Fruit fly (Drosophila melanogaster): ENCODE results near the gene CG14325.
A peak's percentile ranks its signal among the peaks of the same experiment; 100 is the strongest.

CG14325 gene

dm6 chr3R:17604198-17604879 is 22.6 kb upstream of the CG14325 start (continued):
- TF ChIP-seq Nf-YC (tag; optimal IDR thresholded peaks at IDR 0.05) = peak; percentile 46
- TF ChIP-seq CG1647 (GFP tag; optimal IDR thresholded peaks at IDR 0.05) = no peak
- TF ChIP-seq CG15479 (GFP tag; optimal IDR thresholded peaks at IDR 0.05) = no peak
- TF ChIP-seq crc (GFP tag; optimal IDR thresholded peaks at IDR 0.05) = no peak
- peak; percentile 6 for TF ChIP-seq CG8089 (GFP tag; optimal IDR thresholded peaks at IDR 0.05)
- no peak for TF ChIP-seq dati (GFP tag; IDR thresholded peaks at IDR 0.05)
- no peak for TF ChIP-seq pan (optimal IDR thresholded peaks at IDR 0.05)
- TF ChIP-seq pan (GFP tag; optimal IDR thresholded peaks at IDR 0.05 in 1 of 2, IDR thresholded peaks at IDR 0.05 in 1 of 2) = no peak
- TF ChIP-seq D19A (tag; optimal IDR thresholded peaks at IDR 0.05) = peak; percentile 89
- TF ChIP-seq Dll (GFP tag; IDR thresholded peaks at IDR 0.05; ENCODE audit: partially characterized antibody) = peak; percentile 45; the same call in 1 of the 4 replicates
- TF ChIP-seq tna (GFP tag; IDR thresholded peaks at IDR 0.05; ENCODE audit: partially characterized antibody) = no peak
- TF ChIP-seq trem (tag; optimal IDR thresholded peaks at IDR 0.05) = peak; percentile 82
- TF ChIP-seq CG8290 (GFP tag; optimal IDR thresholded peaks at IDR 0.05) = peak; percentile 70
- TF ChIP-seq CG8290 (tag; optimal IDR thresholded peaks at IDR 0.05) = peak in 1 of 2 experiments; percentile 53
- TF ChIP-seq Sin3A (optimal IDR thresholded peaks at IDR 0.05) = no peak
- peak; percentile 98 for TF ChIP-seq CG31224 (GFP tag; IDR thresholded peaks at IDR 0.05)
- peak; percentile 59 for TF ChIP-seq Hsf (GFP tag; optimal IDR thresholded peaks at IDR 0.05)
- no peak for TF ChIP-seq bowl (GFP tag; IDR thresholded peaks at IDR 0.05)
- TF ChIP-seq CG4854 (GFP tag; optimal IDR thresholded peaks at IDR 0.05) = no peak
- TF ChIP-seq TFAM (GFP tag; optimal IDR thresholded peaks at IDR 0.05) = peak; percentile 19
- no peak; the same call in 2 of the 3 replicates for TF ChIP-seq Optix (GFP tag; IDR thresholded peaks at IDR 0.05)
- TF ChIP-seq ssp (GFP tag; IDR thresholded peaks at IDR 0.05) = peak; percentile 56
- TF ChIP-seq grn (GFP tag; optimal IDR thresholded peaks at IDR 0.05) = no peak
- TF ChIP-seq ranshi (GFP tag; IDR thresholded peaks at IDR 0.05) = peak; percentile 69
- TF ChIP-seq en (GFP tag; optimal IDR thresholded peaks at IDR 0.05) = no peak
- TF ChIP-seq CG6175 (GFP tag; IDR thresholded peaks at IDR 0.05) = no peak
- no peak for TF ChIP-seq CG34422 (GFP tag; IDR thresholded peaks at IDR 0.05)
- no peak for TF ChIP-seq jumu (GFP tag; optimal IDR thresholded peaks at IDR 0.05)
- TF ChIP-seq CG8478 (optimal IDR thresholded peaks at IDR 0.05) = peak; percentile 57
- TF ChIP-seq Dip3 (GFP tag; optimal IDR thresholded peaks at IDR 0.05) = no peak
- TF ChIP-seq CG13287 (GFP tag; IDR thresholded peaks at IDR 0.05; ENCODE audit: partially characterized antibody) = no peak; the same call in 1 of the 2 replicates
- no peak for TF ChIP-seq Ets97D (GFP tag; optimal IDR thresholded peaks at IDR 0.05)
- TF ChIP-seq HHEX (GFP tag; optimal IDR thresholded peaks at IDR 0.05) = peak; percentile 75
- peak; percentile 39; the same call in 1 of the 2 replicates for TF ChIP-seq Rx (GFP tag; IDR thresholded peaks at IDR 0.05)
- TF ChIP-seq h (optimal IDR thresholded peaks at IDR 0.05) = no peak
- TF ChIP-seq CG31441 (GFP tag; IDR thresholded peaks at IDR 0.05) = peak; percentile 91
- TF ChIP-seq CG13775 (GFP tag; optimal IDR thresholded peaks at IDR 0.05) = peak; percentile 88
- TF ChIP-seq E2f1 (GFP tag; IDR thresholded peaks at IDR 0.05) = peak; percentile 42; the same call in 1 of the 2 replicates
- TF ChIP-seq CG5180 (GFP tag; optimal IDR thresholded peaks at IDR 0.05) = peak; percentile 65
- TF ChIP-seq CG10366 (GFP tag; IDR thresholded peaks at IDR 0.05) = 0 out of 2 replicates have a peak, but pooled peaks have one; percentile 27
- TF ChIP-seq pita (GFP tag; optimal IDR thresholded peaks at IDR 0.05) = no peak
- no peak for TF ChIP-seq CG7987 (GFP tag; optimal IDR thresholded peaks at IDR 0.05)
- TF ChIP-seq CG2120 (GFP tag; optimal IDR thresholded peaks at IDR 0.05) = peak; percentile 59
- TF ChIP-seq CG16813 (GFP tag; IDR thresholded peaks at IDR 0.05; ENCODE audit: partially characterized antibody) = 0 out of 3 replicates have a peak, but pooled peaks have one; percentile 16
- peak; percentile 19 for TF ChIP-seq CG7372 (GFP tag; IDR thresholded peaks at IDR 0.05)
- peak in 1 of 2 experiments; percentile 13 for TF ChIP-seq insv (GFP tag; optimal IDR thresholded peaks at IDR 0.05)
- 0 out of 3 replicates have a peak, but pooled peaks have one; percentile 27 for TF ChIP-seq vnd (GFP tag; IDR thresholded peaks at IDR 0.05; ENCODE audit: partially characterized antibody)
- no peak for TF ChIP-seq CG4282 (GFP tag; optimal IDR thresholded peaks at IDR 0.05)
- peak; percentile 23 for TF ChIP-seq CG4617 (GFP tag; optimal IDR thresholded peaks at IDR 0.05; ENCODE audit: borderline replicate concordance)
- peak in 1 of 3 experiments; percentile 93 for TF ChIP-seq lola (GFP tag; optimal IDR thresholded peaks at IDR 0.05)
- peak; percentile 22 for TF ChIP-seq CG31365 (tag; optimal IDR thresholded peaks at IDR 0.05)
